Fruit fly (Drosophila melanogaster) whole organism, embryonic: Measurements from ENCODE around the gene CG9360.

Experiments used
- Adf1 ChIP-seq: fragments of 200-800 bp; sonication (Bioruptor generic); IDR thresholded peaks from 2 replicates; pipeline ENCODE4 v1.3.6; 2022; ENCODE audit warnings: missing biosample characterization, missing genetic modification characterization
- Asciz ChIP-seq: fragments of 200-800 bp; sonication (Bioruptor generic); optimal IDR thresholded peaks from 2 replicates; lab custom pipeline; 2017; ENCODE audit warnings: missing biosample characterization, mild to moderate bottlenecking, missing genetic modification characterization, missing genetic modification reagents
- CG10267 ChIP-seq: fragments of 200-800 bp; sonication (Bioruptor generic); optimal IDR thresholded peaks from 2 replicates; lab custom pipeline; 2018; ENCODE audit warnings: missing biosample characterization, mild to moderate bottlenecking, missing genetic modification characterization, moderate library complexity
- CG11247 ChIP-seq: fragments of 200-800 bp; sonication (Bioruptor generic); IDR thresholded peaks from 2 replicates; pipeline ENCODE4 v1.3.6; 2022; ENCODE audit warnings: missing biosample characterization, missing genetic modification characterization
- CG12744 ChIP-seq: fragments of 200-800 bp; sonication (Bioruptor generic); optimal IDR thresholded peaks from 2 replicates; lab custom pipeline; 2016; ENCODE audit warnings: missing biosample characterization, missing genetic modification characterization
- CG14860 ChIP-seq: fragments of 200-800 bp; sonication (Bioruptor generic); IDR thresholded peaks from 3 replicates; pipeline ENCODE4 v1.3.6; 2022; ENCODE audit warnings: missing biosample characterization, missing genetic modification characterization; ENCODE audit not compliant: partially characterized antibody
- CG15514 ChIP-seq: fragments of 200-800 bp; sonication (Bioruptor generic); optimal IDR thresholded peaks from 3 replicates; lab custom pipeline; 2017; ENCODE audit warnings: missing biosample characterization, missing genetic modification characterization, mild to moderate bottlenecking, moderate library complexity, missing genetic modification reagents
- CG1647 ChIP-seq: fragments of 200-800 bp; sonication (Bioruptor generic); optimal IDR thresholded peaks from 3 replicates; lab custom pipeline; 2016; ENCODE audit warnings: missing biosample characterization, missing genetic modification characterization
- CG2199 ChIP-seq: fragments of 200-800 bp; sonication (Bioruptor generic); IDR thresholded peaks from 3 replicates; pipeline ENCODE4 v1.3.6; 2022; ENCODE audit warnings: missing biosample characterization, missing genetic modification characterization
- CG2712 ChIP-seq: fragments of 200-800 bp; optimal IDR thresholded peaks from 3 replicates; lab custom pipeline; 2019; ENCODE audit warnings: missing biosample characterization, mild to moderate bottlenecking, missing genetic modification characterization, moderate library complexity
- CG31441 ChIP-seq: fragments of 200-800 bp; sonication (Bioruptor generic); IDR thresholded peaks from 2 replicates; pipeline ENCODE4 v1.3.6; 2022; ENCODE audit warnings: missing biosample characterization, missing genetic modification characterization
- CG5180 ChIP-seq: fragments of 200-800 bp; sonication (Bioruptor generic); optimal IDR thresholded peaks from 3 replicates; lab custom pipeline; 2017; ENCODE audit warnings: missing biosample characterization, missing genetic modification characterization, mild to moderate bottlenecking, moderate library complexity, missing genetic modification reagents
- CG8290 ChIP-seq, 3 experiments: fragments of 200-800 bp; sonication (Bioruptor generic); optimal IDR thresholded peaks; 2 replicates each; lab custom pipeline; 2016 to 2019; ENCODE audit warnings: missing biosample characterization in 3 of 3, missing genetic modification characterization in 3 of 3, mild to moderate bottlenecking in 2 of 3, moderate library complexity in 1 of 3
- CG9609 ChIP-seq: fragments of 200-800 bp; sonication (Bioruptor generic); optimal IDR thresholded peaks from 3 replicates; lab custom pipeline; 2016; ENCODE audit warnings: missing biosample characterization, missing genetic modification characterization
- CG9727 ChIP-seq: fragments of 200-800 bp; sonication (Bioruptor generic); optimal IDR thresholded peaks from 3 replicates; lab custom pipeline; 2017; ENCODE audit warnings: missing biosample characterization, mild to moderate bottlenecking, missing genetic modification characterization
- Dek ChIP-seq: fragments of 200-800 bp; sonication (Bioruptor generic); optimal IDR thresholded peaks from 3 replicates; lab custom pipeline; 2019; ENCODE audit warnings: missing biosample characterization, mild to moderate bottlenecking, missing genetic modification characterization, moderate library complexity
- Ets65A ChIP-seq: fragments of 200-800 bp; sonication (Bioruptor generic); peaks from one replicate; lab custom pipeline; 2016; ENCODE audit warnings: missing biosample characterization, missing genetic modification characterization
- Ets97D ChIP-seq: fragments of 200-800 bp; sonication (Bioruptor generic); optimal IDR thresholded peaks from 3 replicates; lab custom pipeline; 2016; ENCODE audit warnings: missing biosample characterization, missing genetic modification characterization
- MESR4 ChIP-seq: fragments of 200-800 bp; sonication (Bioruptor generic); optimal IDR thresholded peaks from 2 replicates; lab custom pipeline; 2018; ENCODE audit warnings: missing biosample characterization, mild to moderate bottlenecking, missing genetic modification characterization, moderate library complexity
- Max ChIP-seq: fragments of 200-800 bp; sonication (Bioruptor generic); optimal IDR thresholded peaks from 2 replicates; lab custom pipeline; 2016; ENCODE audit warnings: missing biosample characterization, mild to moderate bottlenecking, missing genetic modification characterization
- Mrtf ChIP-seq: fragments of 200-800 bp; sonication (Bioruptor generic); IDR thresholded peaks from 3 replicates; pipeline ENCODE4 v1.3.6; 2022; ENCODE audit warnings: missing biosample characterization, missing genetic modification characterization
- Pdp1 ChIP-seq, 2 experiments: fragments of 200-800 bp; sonication (Bioruptor generic); optimal IDR thresholded peaks; 3 replicates each; lab custom pipeline; 2016; ENCODE audit warnings: missing biosample characterization in 2 of 2, missing genetic modification characterization in 2 of 2, mild to moderate bottlenecking in 1 of 2, moderate library complexity in 1 of 2
- Ptx1 ChIP-seq: fragments of 200-800 bp; sonication (Bioruptor generic); IDR thresholded peaks from 2 replicates; pipeline ENCODE4 v1.3.6; 2022; ENCODE audit warnings: missing biosample characterization, missing genetic modification characterization
- Rfx ChIP-seq: fragments of 200-800 bp; sonication (Bioruptor generic); IDR thresholded peaks from 2 replicates; pipeline ENCODE4 v1.3.6; 2022; ENCODE audit warnings: missing biosample characterization, missing genetic modification characterization
- Side ChIP-seq: fragments of 200-800 bp; sonication (Bioruptor generic); optimal IDR thresholded peaks from 2 replicates; lab custom pipeline; 2016; ENCODE audit warnings: missing biosample characterization, missing genetic modification characterization
- Tbp ChIP-seq: fragments of >200 bp; optimal IDR thresholded peaks from 2 replicates; lab custom pipeline; 2018; ENCODE audit warnings: missing biosample characterization, missing genetic modification characterization
- Vsx1 ChIP-seq: fragments of 200-800 bp; sonication (Bioruptor generic); optimal IDR thresholded peaks from 2 replicates; lab custom pipeline; 2017; ENCODE audit warnings: missing biosample characterization, mild to moderate bottlenecking, missing genetic modification characterization, missing genetic modification reagents
- Xrp1 ChIP-seq: fragments of 200-800 bp; sonication (Bioruptor generic); IDR thresholded peaks from 2 replicates; pipeline ENCODE4 v1.3.6; 2022; ENCODE audit warnings: missing biosample characterization, missing genetic modification characterization
- al ChIP-seq: fragments of 200-800 bp; sonication (Bioruptor generic); IDR thresholded peaks from 2 replicates; pipeline ENCODE4 v1.3.6; 2022; ENCODE audit warnings: missing biosample characterization, missing genetic modification characterization
- amos ChIP-seq: fragments of 200-800 bp; sonication (Bioruptor generic); IDR thresholded peaks from 2 replicates; pipeline ENCODE4 v1.3.6; 2022; ENCODE audit warnings: missing biosample characterization, missing genetic modification characterization; ENCODE audit not compliant: partially characterized antibody
- ase ChIP-seq: fragments of 200-800 bp; sonication (Bioruptor generic); IDR thresholded peaks from 3 replicates; pipeline ENCODE4 v1.3.6; 2022; ENCODE audit warnings: missing biosample characterization, missing genetic modification characterization
- bigmax ChIP-seq: fragments of 200-800 bp; sonication (Bioruptor generic); optimal IDR thresholded peaks from 2 replicates; lab custom pipeline; 2018; ENCODE audit warnings: missing biosample characterization, mild to moderate bottlenecking, missing genetic modification characterization
- caup ChIP-seq: fragments of 200-800 bp; sonication (Bioruptor generic); optimal IDR thresholded peaks from 3 replicates; lab custom pipeline; 2017; ENCODE audit warnings: missing biosample characterization, mild to moderate bottlenecking, missing genetic modification characterization, moderate library complexity; ENCODE audit not compliant: severe bottlenecking
- ci ChIP-seq: fragments of 200-800 bp; sonication (Bioruptor generic); IDR thresholded peaks from 3 replicates; pipeline ENCODE4 v1.3.6; 2022; ENCODE audit warnings: missing biosample characterization, missing genetic modification characterization
- crc ChIP-seq: fragments of 200-800 bp; sonication (Bioruptor generic); optimal IDR thresholded peaks from 2 replicates; lab custom pipeline; 2016; ENCODE audit warnings: missing biosample characterization, missing genetic modification characterization
- crp ChIP-seq, 2 experiments: fragments of 200-800 bp; sonication (Bioruptor generic); optimal IDR thresholded peaks; 2 replicates in 1 of 2; 3 replicates in 1 of 2; lab custom pipeline; 2017; ENCODE audit warnings: missing biosample characterization in 2 of 2, missing genetic modification characterization in 2 of 2, mild to moderate bottlenecking in 1 of 2, moderate library complexity in 1 of 2
- dmrt11E ChIP-seq: fragments of 200-800 bp; sonication (Bioruptor generic); optimal IDR thresholded peaks from 3 replicates; lab custom pipeline; 2018; ENCODE audit warnings: missing biosample characterization, mild to moderate bottlenecking, missing genetic modification characterization, moderate library complexity
- eve ChIP-seq, 2 experiments: fragments of >200 bp; optimal IDR thresholded peaks; 2 replicates each; lab custom pipeline; 2017; ENCODE audit warnings: missing biosample characterization in 2 of 2, missing genetic modification characterization in 2 of 2
- grau ChIP-seq: fragments of 200-800 bp; optimal IDR thresholded peaks from 3 replicates; lab custom pipeline; 2019; ENCODE audit warnings: missing biosample characterization, mild to moderate bottlenecking, missing genetic modification characterization, moderate library complexity
- gsb ChIP-seq: fragments of 200-800 bp; sonication (Bioruptor generic); IDR thresholded peaks from 2 replicates; pipeline ENCODE4 v1.3.6; 2022; ENCODE audit warnings: missing biosample characterization, missing genetic modification characterization
- jumu ChIP-seq: fragments of 200-800 bp; sonication (Bioruptor generic); optimal IDR thresholded peaks from 3 replicates; lab custom pipeline; 2016; ENCODE audit warnings: missing biosample characterization, missing genetic modification characterization
- kah ChIP-seq: fragments of 200-800 bp; sonication (Bioruptor generic); optimal IDR thresholded peaks from 2 replicates; lab custom pipeline; 2018; ENCODE audit warnings: missing biosample characterization, mild to moderate bottlenecking, missing genetic modification characterization
- lov ChIP-seq, 2 experiments: fragments of 200-800 bp in 1 of 2; fragments of >200 bp in 1 of 2; sonication (Bioruptor generic) in 1 of 2; IDR thresholded peaks in 1 of 2; optimal IDR thresholded peaks in 1 of 2; 2 replicates in 1 of 2; 3 replicates in 1 of 2; pipeline versions ENCODE4 v1.3.6 to Lab custom; 2017 to 2022; ENCODE audit warnings: missing biosample characterization in 1 of 2, missing genetic modification characterization in 1 of 2
- mam ChIP-seq: fragments of 200-800 bp; sonication (Bioruptor generic); optimal IDR thresholded peaks from 3 replicates; lab custom pipeline; 2016; ENCODE audit warnings: missing biosample characterization, missing genetic modification characterization
- pfk ChIP-seq: fragments of 200-800 bp; sonication (Bioruptor generic); optimal IDR thresholded peaks from 2 replicates; lab custom pipeline; 2018; ENCODE audit warnings: missing biosample characterization, mild to moderate bottlenecking, missing genetic modification characterization, moderate library complexity
- slbo ChIP-seq: fragments of 200-800 bp; sonication (Bioruptor generic); IDR thresholded peaks from 2 replicates; pipeline ENCODE4 v1.3.6; 2022; ENCODE audit warnings: missing biosample characterization, missing genetic modification characterization
- tap ChIP-seq: fragments of 200-800 bp; optimal IDR thresholded peaks from 3 replicates; lab custom pipeline; 2019; ENCODE audit warnings: missing biosample characterization, mild to moderate bottlenecking, missing genetic modification characterization, moderate library complexity
- tio ChIP-seq: fragments of 200-800 bp; sonication (Bioruptor generic); optimal IDR thresholded peaks from 2 replicates; lab custom pipeline; 2017; ENCODE audit warnings: missing biosample characterization, missing genetic modification characterization, inconsistent platforms
- tna ChIP-seq: fragments of 200-800 bp; sonication (Bioruptor generic); IDR thresholded peaks from 2 replicates; pipeline ENCODE4 v1.3.6; 2022; ENCODE audit warnings: missing biosample characterization, missing genetic modification characterization; ENCODE audit not compliant: partially characterized antibody

CG9360 gene

dm6 chrX:11806196-11806595 lies 41.8 kb upstream of the CG9360 start (continued):
- TF ChIP-seq CG12744 (GFP tag; lab: Kevin White, UChicago) = no peak
- peak; percentile 38; the same call in 1 of the 2 replicates for TF ChIP-seq Rfx
- TF ChIP-seq ase (GFP tag; lab: Robert Waterston, UW) = no peak
- TF ChIP-seq tna (GFP tag; lab: Robert Waterston, UW) = no peak
- peak; percentile 32 for TF ChIP-seq Max
- no peak for TF ChIP-seq Vsx1 (GFP tag; lab: Kevin White, UChicago)
- TF ChIP-seq CG9727 (GFP tag; lab: Kevin White, UChicago) = no peak
- peak; percentile 6 for TF ChIP-seq grau (tag; lab: Kevin White, UChicago)
- TF ChIP-seq eve (GFP tag; optimal IDR thresholded peaks at IDR 0.05; lab: Kevin White, UChicago) = no peak
- peak; percentile 43 for TF ChIP-seq caup (GFP tag; lab: Kevin White, UChicago)
- TF ChIP-seq pfk (GFP tag; lab: Kevin White, UChicago) = peak; percentile 59
- TF ChIP-seq gsb (GFP tag; lab: Robert Waterston, UW) = no peak
- TF ChIP-seq amos (GFP tag; lab: Robert Waterston, UW) = 0 out of 2 replicates have a peak, but pooled peaks have one; percentile 21
- no peak for TF ChIP-seq bigmax (GFP tag; lab: Kevin White, UChicago)
- no peak for TF ChIP-seq crp (GFP tag; optimal IDR thresholded peaks at IDR 0.05; lab: Kevin White, UChicago)
- TF ChIP-seq Tbp = no peak
- peak; percentile 59 for TF ChIP-seq CG15514 (GFP tag; lab: Kevin White, UChicago)
- no peak for TF ChIP-seq Dek (tag; lab: Kevin White, UChicago)
- TF ChIP-seq CG31441 (GFP tag; lab: Robert Waterston, UW) = no peak
- TF ChIP-seq lov (optimal IDR thresholded peaks at IDR 0.05; lab: Kevin White, UChicago) = no peak
- 0 out of 3 replicates have a peak, but pooled peaks have one; percentile 23 for TF ChIP-seq lov (GFP tag; IDR thresholded peaks at IDR 0.05; lab: Robert Waterston, UW)
- TF ChIP-seq Side (GFP tag; lab: Kevin White, UChicago) = no peak
- TF ChIP-seq dmrt11E (tag; lab: Kevin White, UChicago) = no peak
- no peak for TF ChIP-seq CG2199 (GFP tag; lab: Robert Waterston, UW)
- peak; percentile 65 for TF ChIP-seq Ets65A (GFP tag; lab: Kevin White, UChicago)
- TF ChIP-seq CG1647 (GFP tag; lab: Kevin White, UChicago) = no peak
- no peak for TF ChIP-seq tap (tag; lab: Kevin White, UChicago)
- peak; percentile 67; the same call in 2 of the 3 replicates for TF ChIP-seq ci (GFP tag; lab: Robert Waterston, UW)
- no peak for TF ChIP-seq CG9609
- TF ChIP-seq slbo = peak; percentile 27; the same call in 1 of the 2 replicates
- TF ChIP-seq tio (GFP tag; lab: Kevin White, UChicago) = no peak
- TF ChIP-seq CG14860 (GFP tag; lab: Robert Waterston, UW) = no peak
- no peak for TF ChIP-seq CG11247 (GFP tag; lab: Robert Waterston, UW)
- TF ChIP-seq jumu (GFP tag; lab: Kevin White, UChicago) = no peak
- no peak for TF ChIP-seq al (GFP tag; lab: Robert Waterston, UW)
- peak; percentile 42 for TF ChIP-seq Ets97D (GFP tag; lab: Kevin White, UChicago)
- TF ChIP-seq Xrp1 = peak; percentile 20; the same call in 1 of the 2 replicates
- TF ChIP-seq Ptx1 = 0 out of 2 replicates have a peak, but pooled peaks have one; percentile 14
- peak in 1 of 2 experiments; percentile 15 for TF ChIP-seq Pdp1 (GFP tag; optimal IDR thresholded peaks at IDR 0.05; lab: Kevin White, UChicago)
- peak; percentile 90 for TF ChIP-seq CG10267
- no peak for TF ChIP-seq Asciz (GFP tag; lab: Kevin White, UChicago)
- peak; percentile 26; the same call in 1 of the 2 replicates for TF ChIP-seq Adf1 (GFP tag; lab: Robert Waterston, UW)
- no peak for TF ChIP-seq kah (GFP tag; lab: Kevin White, UChicago)
- TF ChIP-seq Mrtf (GFP tag; lab: Robert Waterston, UW) = no peak
- no peak for TF ChIP-seq mam (GFP tag; lab: Kevin White, UChicago)
- no peak for TF ChIP-seq crc (GFP tag; lab: Kevin White, UChicago)
- no peak for TF ChIP-seq CG8290 (GFP tag; optimal IDR thresholded peaks at IDR 0.05; lab: Kevin White, UChicago)
- TF ChIP-seq CG8290 (tag; optimal IDR thresholded peaks at IDR 0.05; lab: Kevin White, UChicago) = peak in 1 of 2 experiments; percentile 62
- no peak for TF ChIP-seq CG2712 (tag; lab: Kevin White, UChicago)
- peak; percentile 48 for TF ChIP-seq MESR4 (GFP tag; lab: Kevin White, UChicago)
- TF ChIP-seq CG5180 (GFP tag; lab: Kevin White, UChicago) = no peak
